Fruit fly (Drosophila melanogaster) whole organism, wandering third instar larva: ENCODE data around the gene fau.

Experiments
- Abd-B ChIP-seq: fragments of >200 bp; optimal IDR thresholded peaks from 2 replicates; lab custom pipeline; 2017; ENCODE audit warnings: missing biosample characterization, missing genetic modification characterization
- CG9705 ChIP-seq: fragments of 200-800 bp; sonication (Bioruptor generic); optimal IDR thresholded peaks from 2 replicates; lab custom pipeline; 2018; ENCODE audit warnings: missing biosample characterization, mild to moderate bottlenecking, missing genetic modification characterization
- CrebA ChIP-seq: fragments of 200-800 bp; sonication (Bioruptor generic); optimal IDR thresholded peaks from 2 replicates; lab custom pipeline; 2016; ENCODE audit warnings: missing biosample characterization, mild to moderate bottlenecking, missing genetic modification characterization, borderline replicate concordance
- Dfd ChIP-seq: fragments of >200 bp; optimal IDR thresholded peaks from 2 replicates; lab custom pipeline; 2017; ENCODE audit warnings: missing biosample characterization, missing genetic modification characterization
- Dif ChIP-seq: fragments of 200-275, 200-300 bp; sonication (Bioruptor generic); optimal IDR thresholded peaks from 2 replicates; lab custom pipeline; 2018; ENCODE audit warnings: missing biosample characterization, missing genetic modification characterization; ENCODE audit not compliant: partially characterized antibody
- HLH106 ChIP-seq: fragments of 200-800 bp; optimal IDR thresholded peaks from 3 replicates; lab custom pipeline; 2019; ENCODE audit warnings: missing biosample characterization, mild to moderate bottlenecking, missing genetic modification characterization, moderate library complexity
- Hnf4 ChIP-seq: fragments of 200-800 bp; sonication (Bioruptor generic); optimal IDR thresholded peaks from 2 replicates; lab custom pipeline; 2016; ENCODE audit warnings: missing biosample characterization, mild to moderate bottlenecking, missing genetic modification characterization
- Hr83 ChIP-seq: fragments of 200-300 bp; sonication (Bioruptor generic); optimal IDR thresholded peaks from 2 replicates; lab custom pipeline; 2016; ENCODE audit warnings: missing biosample characterization, mild to moderate bottlenecking, missing genetic modification characterization, moderate library complexity; ENCODE audit not compliant: poor library complexity, severe bottlenecking
- Jra ChIP-seq: sonication (Bioruptor generic); optimal IDR thresholded peaks from 2 replicates; lab custom pipeline; 2016; ENCODE audit warnings: missing biosample characterization, missing genetic modification characterization
- Mio ChIP-seq: sonication (Bioruptor generic); optimal IDR thresholded peaks from 2 replicates; lab custom pipeline; 2016; ENCODE audit warnings: missing biosample characterization, missing genetic modification characterization
- N ChIP-seq: fragments of >200 bp; optimal IDR thresholded peaks from 2 replicates; lab custom pipeline; 2018; ENCODE audit warnings: missing biosample characterization, missing external identifiers, missing genetic modification characterization
- OdsH ChIP-seq: fragments of 200-800 bp; sonication (Bioruptor generic); optimal IDR thresholded peaks from 2 replicates; lab custom pipeline; 2016; ENCODE audit warnings: missing biosample characterization, mild to moderate bottlenecking, missing genetic modification characterization
- Rel ChIP-seq, 2 experiments: fragments of 200-800 bp; sonication (Bioruptor generic) in 1 of 2; optimal IDR thresholded peaks; 2 replicates in 1 of 2; 3 replicates in 1 of 2; lab custom pipeline; 2016 to 2019; ENCODE audit warnings: mild to moderate bottlenecking in 2 of 2, missing biosample characterization in 2 of 2, missing genetic modification characterization in 2 of 2, moderate library complexity in 1 of 2
- Vsx2 ChIP-seq: fragments of 200-300, 225-300 bp; sonication (Bioruptor generic); optimal IDR thresholded peaks from 2 replicates; lab custom pipeline; 2018; ENCODE audit warnings: missing biosample characterization, missing genetic modification characterization; ENCODE audit not compliant: partially characterized antibody
- br ChIP-seq: fragments of 200-800 bp; sonication (Bioruptor generic); optimal IDR thresholded peaks from 2 replicates; lab custom pipeline; 2016; ENCODE audit warnings: missing biosample characterization, missing genetic modification characterization
- brk ChIP-seq: fragments of 200-800 bp; sonication (Bioruptor generic); optimal IDR thresholded peaks from 2 replicates; lab custom pipeline; 2016; ENCODE audit warnings: missing biosample characterization, mild to moderate bottlenecking, missing genetic modification characterization
- dl ChIP-seq, 2 experiments: fragments of 175-275, 200-275 bp in 1 of 2; fragments of 200-275 bp in 1 of 2; sonication (Bioruptor generic); optimal IDR thresholded peaks; lab custom pipeline; 2018; ENCODE audit warnings: mild to moderate bottlenecking in 2 of 2, missing biosample characterization in 2 of 2, missing genetic modification characterization in 2 of 2, moderate library complexity in 2 of 2; ENCODE audit not compliant: partially characterized antibody in 2 of 2, insufficient read depth in 1 of 2
- dmrt93B ChIP-seq: fragments of 200-800 bp; sonication (Bioruptor generic); optimal IDR thresholded peaks from 2 replicates; lab custom pipeline; 2018; ENCODE audit warnings: missing biosample characterization, mild to moderate bottlenecking, missing genetic modification characterization
- dsf ChIP-seq: sonication (Bioruptor generic); optimal IDR thresholded peaks from 2 replicates; lab custom pipeline; 2016; ENCODE audit warnings: missing biosample characterization, missing genetic modification characterization, borderline replicate concordance
- ey ChIP-seq: fragments of 200-800 bp; sonication (Bioruptor generic); optimal IDR thresholded peaks from 2 replicates; lab custom pipeline; 2016; ENCODE audit warnings: missing biosample characterization, missing genetic modification characterization
- foxo ChIP-seq, 2 experiments: fragments of 200-800 bp; sonication (Bioruptor generic); optimal IDR thresholded peaks; 2 replicates in 1 of 2; 3 replicates in 1 of 2; lab custom pipeline; 2016 to 2017; ENCODE audit warnings: missing biosample characterization in 2 of 2, missing genetic modification characterization in 2 of 2
- fru ChIP-seq: fragments of 200-800 bp; sonication (Bioruptor generic); optimal IDR thresholded peaks from 3 replicates; lab custom pipeline; 2016; ENCODE audit warnings: missing biosample characterization, mild to moderate bottlenecking, missing genetic modification characterization
- h ChIP-seq: fragments of 200-800 bp; sonication (Bioruptor generic); optimal IDR thresholded peaks from 3 replicates; lab custom pipeline; 2016; ENCODE audit warnings: missing biosample characterization, mild to moderate bottlenecking, missing genetic modification characterization
- jim ChIP-seq: fragments of 175-275, 200-325 bp; sonication (Bioruptor generic); optimal IDR thresholded peaks from 2 replicates; lab custom pipeline; 2016; ENCODE audit warnings: missing biosample characterization, mild to moderate bottlenecking, missing genetic modification characterization
- lola ChIP-seq: fragments of >200 bp; optimal IDR thresholded peaks from 2 replicates; lab custom pipeline; 2017; ENCODE audit warnings: missing biosample characterization, missing genetic modification characterization
- pan ChIP-seq: fragments of >200 bp; optimal IDR thresholded peaks from 2 replicates; lab custom pipeline; 2017
- psq ChIP-seq: fragments of 200-800 bp; sonication (Bioruptor generic); optimal IDR thresholded peaks from 3 replicates; lab custom pipeline; 2017; ENCODE audit warnings: missing biosample characterization, mild to moderate bottlenecking, missing genetic modification characterization, moderate library complexity
- sage ChIP-seq: fragments of 200-800 bp; sonication (Bioruptor generic); optimal IDR thresholded peaks from 2 replicates; lab custom pipeline; 2016; ENCODE audit warnings: missing biosample characterization, mild to moderate bottlenecking, missing genetic modification characterization
- sv ChIP-seq: fragments of 200-800 bp; sonication (Bioruptor generic); optimal IDR thresholded peaks from 3 replicates; lab custom pipeline; 2016; ENCODE audit warnings: missing biosample characterization, missing genetic modification characterization
- tai ChIP-seq: sonication (Bioruptor generic); optimal IDR thresholded peaks from 2 replicates; lab custom pipeline; 2016; ENCODE audit warnings: missing biosample characterization, missing genetic modification characterization
- usp ChIP-seq: fragments of >200 bp; optimal IDR thresholded peaks from 2 replicates; lab custom pipeline; 2017; ENCODE audit warnings: missing biosample characterization, missing genetic modification characterization
- woc ChIP-seq: sonication (Bioruptor generic); optimal IDR thresholded peaks from 2 replicates; lab custom pipeline; 2016; ENCODE audit warnings: missing biosample characterization, mild to moderate bottlenecking, missing genetic modification characterization

The fau gene

dm6 chr3R:10778151-10778550 lies 977 bp upstream of the fau start:
- TF ChIP-seq woc (GFP tag; lab: Kevin White, UChicago) = no peak
- TF ChIP-seq dmrt93B = no peak
- no peak for TF ChIP-seq N
- no peak for TF ChIP-seq Abd-B (GFP tag; lab: Kevin White, UChicago)

DNA sequence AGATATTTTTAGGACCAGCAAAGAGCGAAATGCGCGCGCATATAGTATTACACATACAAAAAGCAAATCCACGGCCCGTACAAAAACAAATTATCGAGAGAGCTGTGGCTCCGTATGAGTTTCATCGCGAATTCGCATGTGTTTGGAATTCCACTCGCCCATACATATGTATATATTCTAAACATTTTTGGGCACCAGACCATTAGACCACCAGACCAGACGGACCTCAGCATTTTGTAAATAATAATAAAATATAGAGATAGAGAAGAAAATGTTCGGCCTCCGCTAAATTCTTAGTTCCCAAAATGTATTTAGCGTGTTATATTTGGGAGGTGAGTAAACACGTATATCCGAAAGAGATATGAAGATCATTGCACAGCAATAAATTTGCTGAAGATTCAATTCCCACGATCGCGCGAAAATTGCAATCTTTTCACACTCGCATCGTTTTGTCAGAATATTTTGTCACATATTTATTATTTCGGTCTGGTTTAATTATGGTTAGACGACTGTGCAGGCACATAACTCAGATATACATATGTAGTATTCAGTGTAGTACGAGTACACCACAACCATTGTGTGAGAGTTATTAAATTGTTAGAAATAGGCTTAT lies 1.0 kb downstream of the fau start:
- TF ChIP-seq Abd-B (GFP tag; lab: Kevin White, UChicago) (no peak), dsf (GFP tag; lab: Kevin White, UChicago) (no peak), Rel (GFP tag; optimal IDR thresholded peaks at IDR 0.05; lab: Kevin White, UChicago) (no peak), Rel (tag; optimal IDR thresholded peaks at IDR 0.05; lab: Kevin White, UChicago) (no peak), sage (GFP tag; lab: Kevin White, UChicago) (no peak), Vsx2 (GFP tag; lab: Kevin White, UChicago) (no peak), Hr83 (GFP tag; lab: Kevin White, UChicago) (no peak), foxo (GFP tag; optimal IDR thresholded peaks at IDR 0.05; lab: Kevin White, UChicago) (no peak), woc (GFP tag; lab: Kevin White, UChicago) (no peak), br (GFP tag; lab: Kevin White, UChicago) (no peak), ey (GFP tag; lab: Kevin White, UChicago) (no peak), tai (GFP tag; lab: Kevin White, UChicago) (no peak), lola (no peak)

DNA sequence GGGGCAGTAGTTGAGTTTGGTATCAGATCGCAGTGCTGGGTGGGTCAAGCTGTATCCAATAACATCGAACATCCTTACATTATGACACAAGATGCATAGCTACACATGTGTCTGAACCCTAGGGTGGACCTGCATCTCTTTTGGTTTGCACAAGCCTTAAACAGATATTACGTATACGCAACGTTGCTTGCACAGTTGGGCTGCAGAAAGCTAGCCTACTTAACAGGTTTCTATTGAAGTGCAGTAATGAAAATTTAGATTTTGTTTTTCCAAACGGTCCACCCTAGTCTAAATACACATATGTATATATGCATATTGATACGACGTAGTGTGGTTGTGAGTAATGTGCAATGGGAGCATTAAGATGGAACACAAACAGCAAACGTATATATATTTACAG lies 1.9 kb downstream of the fau start:
- TF ChIP-seq CG9705 (GFP tag; lab: Kevin White, UChicago) (no peak), h (peak; percentile 15), Vsx2 (GFP tag; lab: Kevin White, UChicago) (no peak), N (no peak), OdsH (GFP tag; lab: Kevin White, UChicago) (no peak), lola (no peak)

dm6 chr3R:10767526-10767925 lies 9.6 kb downstream of the fau start, which contains the start of gene TfIIFbeta:
TfIIFbeta (minus strand) TSS chr3R:10767804.
- TF ChIP-seq woc (GFP tag; lab: Kevin White, UChicago) (no peak), sage (GFP tag; lab: Kevin White, UChicago) (peak; percentile 18)

DNA sequence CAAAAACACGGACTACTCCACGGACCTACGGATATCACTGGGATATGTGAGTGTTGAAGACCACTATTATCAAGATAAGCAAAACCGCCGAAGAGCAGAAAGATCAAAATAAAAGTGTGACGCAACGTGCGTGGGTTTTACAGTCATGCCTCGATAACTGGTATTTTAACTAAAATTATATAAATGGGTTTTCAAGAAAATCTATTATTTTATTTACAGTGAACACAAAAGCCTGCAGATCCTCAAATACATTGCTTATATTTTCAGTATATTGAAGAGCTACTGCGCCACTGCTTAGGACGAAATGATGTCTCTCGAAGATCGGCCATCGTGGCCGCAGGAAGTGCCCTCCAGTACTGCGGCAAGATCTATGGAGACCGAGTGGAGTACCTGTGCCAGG lies 15.2 kb downstream of the fau start:
- TF ChIP-seq lola = no peak
- peak; percentile 12 for TF ChIP-seq ey (GFP tag; lab: Kevin White, UChicago)
- no peak for TF ChIP-seq woc (GFP tag; lab: Kevin White, UChicago)
- no peak for TF ChIP-seq br (GFP tag; lab: Kevin White, UChicago)
- TF ChIP-seq dl (GFP tag; optimal IDR thresholded peaks at IDR 0.05; lab: Kevin White, UChicago; ENCODE audit: insufficient read depth in 1 of 2, partially characterized antibody in 2 of 2) = no peak
- no peak for TF ChIP-seq foxo (GFP tag; optimal IDR thresholded peaks at IDR 0.05; lab: Kevin White, UChicago)

DNA sequence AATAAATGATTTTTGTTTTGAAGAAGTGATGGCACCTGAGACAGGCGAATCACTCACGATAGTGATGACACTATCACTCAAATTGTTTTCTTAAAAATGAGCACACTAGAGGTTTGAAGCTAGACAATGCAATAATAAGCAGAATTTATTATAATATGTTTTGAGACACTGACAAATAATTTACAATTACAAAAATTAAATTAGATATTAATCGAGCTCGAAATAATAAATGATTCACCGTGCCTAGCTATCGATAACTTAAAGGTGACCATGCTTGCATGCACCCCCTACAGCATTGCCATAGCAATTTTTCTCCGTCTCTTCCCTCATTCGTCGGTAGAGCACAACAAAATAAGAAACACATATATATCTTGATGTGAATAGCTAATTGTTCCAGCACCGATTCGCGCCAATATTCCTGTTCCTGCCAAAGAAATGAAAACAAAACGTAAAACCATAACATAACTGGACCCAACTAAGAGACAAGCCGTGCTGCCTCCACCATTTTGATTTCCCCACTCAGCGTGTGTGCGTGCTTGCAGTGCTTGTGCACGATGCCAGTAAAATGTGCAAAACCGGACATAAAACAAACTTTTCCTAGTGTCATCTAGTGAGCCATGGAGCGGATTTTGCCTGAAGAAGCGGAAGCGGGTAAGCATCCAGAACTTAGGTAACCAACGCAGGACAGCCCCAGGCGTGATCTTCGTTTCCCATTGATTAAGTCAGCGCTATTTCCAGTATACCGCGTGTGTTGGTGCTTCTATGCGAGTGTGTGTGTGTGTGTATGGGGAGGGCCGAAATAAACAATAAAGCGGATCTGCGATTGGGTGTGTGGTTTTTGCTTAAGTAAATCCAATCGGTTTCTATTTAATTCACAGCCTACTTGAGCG lies 16.0 kb downstream of the fau start, which contains the start of the genes MED7 and Cap-H2:
MED7 (minus strand) TSS at position 67 of the 890 bp plus-strand sequence.
Cap-H2 (plus strand) TSS at position 345 of the 890 bp plus-strand sequence.
- TF ChIP-seq h (peak; percentile 82), Dif (GFP tag; lab: Kevin White, UChicago) (no peak), fru (GFP tag; lab: Kevin White, UChicago) (peak; percentile 73), Abd-B (GFP tag; lab: Kevin White, UChicago) (no peak), Hr83 (GFP tag; lab: Kevin White, UChicago) (peak; percentile 55), OdsH (GFP tag; lab: Kevin White, UChicago) (peak; percentile 68), sv (GFP tag; lab: Kevin White, UChicago) (peak; percentile 90), jim (GFP tag; lab: Kevin White, UChicago) (no peak), CG9705 (GFP tag; lab: Kevin White, UChicago) (peak; percentile 52), HLH106 (tag; lab: Kevin White, UChicago) (peak; percentile 81), Jra (GFP tag; lab: Kevin White, UChicago) (peak; percentile 88), Rel (GFP tag; optimal IDR thresholded peaks at IDR 0.05; lab: Kevin White, UChicago) (no peak), Rel (tag; optimal IDR thresholded peaks at IDR 0.05; lab: Kevin White, UChicago) (peak; percentile 47), psq (GFP tag; lab: Kevin White, UChicago) (peak; percentile 98), pan (lab: Kevin White, UChicago) (no peak), Hnf4 (GFP tag; lab: Kevin White, UChicago) (peak; percentile 86), brk (GFP tag; lab: Kevin White, UChicago) (peak; percentile 89), Mio (GFP tag; lab: Kevin White, UChicago) (no peak), dl (GFP tag; optimal IDR thresholded peaks at IDR 0.05; lab: Kevin White, UChicago; ENCODE audit: insufficient read depth in 1 of 2, partially characterized antibody in 2 of 2) (no peak), N (no peak), Dfd (GFP tag; lab: Kevin White, UChicago) (no peak), br (GFP tag; lab: Kevin White, UChicago) (peak; percentile 63), foxo (GFP tag; optimal IDR thresholded peaks at IDR 0.05; lab: Kevin White, UChicago) (peak in 1 of 2 experiments; percentile 84), dsf (GFP tag; lab: Kevin White, UChicago) (peak; percentile 68), dmrt93B (peak; percentile 57), usp (no peak), sage (GFP tag; lab: Kevin White, UChicago) (peak; percentile 74), CrebA (no peak)
